Worm (Caenorhabditis elegans) whole organism, L3 larva: ENCODE results near the gene F36D3.5.

Source experiments
- daf-12 ChIP-seq: fragments of 150-350 bp; optimal IDR thresholded peaks from 2 replicates; lab custom pipeline; 2014; ENCODE audit warnings: missing biosample characterization, missing genetic modification reagents, missing genetic modification characterization
- elt-3 ChIP-seq, 3 experiments: fragments of 150-350 bp in 1 of 3; sonication (generic microtip) in 2 of 3; optimal IDR thresholded peaks; 2 replicates in 2 of 3; 4 replicates in 1 of 3; lab custom pipeline; 2014 to 2017; ENCODE audit warnings: missing biosample characterization in 3 of 3, missing genetic modification characterization in 3 of 3
- nhr-11 ChIP-seq: fragments of 150-350 bp; optimal IDR thresholded peaks from 2 replicates; lab custom pipeline; 2014; ENCODE audit warnings: missing biosample characterization, missing genetic modification characterization
- sea-2 ChIP-seq: fragments of 150-350 bp; sonication (generic microtip); optimal IDR thresholded peaks from 4 replicates; lab custom pipeline; 2014; ENCODE audit warnings: missing biosample characterization, missing genetic modification reagents, missing genetic modification characterization
- zag-1 ChIP-seq: fragments of 150-350 bp; optimal IDR thresholded peaks from 2 replicates; lab custom pipeline; 2014; ENCODE audit warnings: missing biosample characterization, missing genetic modification characterization
- ztf-4 ChIP-seq: fragments of 150-350 bp; optimal IDR thresholded peaks from 2 replicates; lab custom pipeline; 2014; ENCODE audit warnings: missing biosample characterization, missing genetic modification characterization

DNA sequence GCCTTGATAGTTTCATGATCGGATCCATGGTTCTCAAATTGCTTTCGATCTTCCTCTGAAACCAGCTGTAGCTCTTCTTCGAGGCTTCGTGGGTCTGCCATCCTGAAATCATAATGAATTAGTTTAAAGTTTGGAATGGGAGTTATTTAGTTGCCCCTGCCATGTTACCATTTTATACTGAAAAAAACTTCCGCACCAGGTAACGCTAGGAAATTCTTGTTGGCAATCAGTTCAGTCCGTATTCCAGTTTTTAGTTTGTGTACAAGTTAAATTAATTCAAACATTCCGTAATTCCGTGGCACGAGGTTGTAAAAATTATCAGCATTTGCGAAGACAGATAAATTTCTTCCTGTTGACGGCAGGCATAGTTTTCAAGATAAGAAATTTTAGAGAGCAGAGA lies 27.6 kb downstream of the F36D3.5 start, which contains the start of gene Y32B12A.5:
- TF ChIP-seq daf-12 (tag; lab: Kevin White, UChicago) (no peak), zag-1 (tag; lab: Kevin White, UChicago) (no peak), sea-2 (GFP tag; lab: Kevin White, UChicago) (no peak), ztf-4 (tag; lab: Kevin White, UChicago) (no peak), nhr-11 (tag; lab: Kevin White, UChicago) (no peak), elt-3 (tag; optimal IDR thresholded peaks at IDR 0.05; lab: Kevin White, UChicago) (no peak)
